Worm (Caenorhabditis elegans): ENCODE results near the gene tag-340.

ce11 chrIII:4854918-4855317 is 45.4 kb upstream of the tag-340 start, which contains the start of gene C35D10.8:
- TF ChIP-seq blmp-1 (tag; optimal IDR thresholded peaks at IDR 0.05; ENCODE audit: insufficient read depth) (no peak), elt-3 (tag; optimal IDR thresholded peaks at IDR 0.05) (no peak), nhr-11 (tag; optimal IDR thresholded peaks at IDR 0.05) (no peak), ztf-4 (tag; optimal IDR thresholded peaks at IDR 0.05) (no peak), nhr-10 (tag; optimal IDR thresholded peaks at IDR 0.05) (no peak), aly-2 (tag; optimal IDR thresholded peaks at IDR 0.05) (no peak), lin-13 (GFP tag; optimal IDR thresholded peaks at IDR 0.05) (no peak), unc-39 (tag; optimal IDR thresholded peaks at IDR 0.05) (no peak), Y55F3AM.14 (GFP tag; optimal IDR thresholded peaks at IDR 0.05) (no peak), unc-62 (GFP tag; optimal IDR thresholded peaks at IDR 0.05) (no peak), nhr-25 (tag; optimal IDR thresholded peaks at IDR 0.05) (no peak), nhr-23 (tag; optimal IDR thresholded peaks at IDR 0.05) (no peak)

Measured in whole organism, L2 larva.